Worm (Caenorhabditis elegans): ENCODE data around the gene frpr-14.

The frpr-14 gene

DNA sequence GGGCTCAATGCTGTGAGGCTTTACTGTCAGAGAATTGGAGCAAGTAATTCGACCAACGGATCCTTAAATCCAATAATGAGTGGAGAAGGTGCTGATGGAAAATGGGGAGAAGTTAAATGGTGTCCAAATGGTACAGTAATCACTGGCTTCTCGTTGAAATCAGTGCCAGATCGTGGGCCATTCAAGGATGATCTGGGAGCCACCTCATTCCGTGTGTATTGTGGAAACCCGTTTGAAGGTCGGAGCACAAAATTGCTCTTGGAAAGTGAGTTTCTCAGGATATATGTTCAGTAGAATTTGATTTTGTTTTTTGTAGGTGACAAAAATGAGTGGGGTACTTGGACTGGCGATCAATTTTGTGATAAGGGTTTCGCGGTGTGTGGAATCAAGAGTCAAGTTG is 25.1 kb downstream of the frpr-14 start:
- TF ChIP-seq sea-2 (GFP tag; optimal IDR thresholded peaks at IDR 0.05) (no peak), ceh-9 (tag; optimal IDR thresholded peaks at IDR 0.05) (no peak), tbx-2 (tag; optimal IDR thresholded peaks at IDR 0.05) (no peak), ztf-11 (tag; optimal IDR thresholded peaks at IDR 0.05) (no peak), skn-1 (tag; optimal IDR thresholded peaks at IDR 0.05) (no peak), hmg-11 (tag; optimal IDR thresholded peaks at IDR 0.05) (no peak), elt-3 (tag; optimal IDR thresholded peaks at IDR 0.05) (no peak)

- no peak for TF ChIP-seq snpc-4 (tag; optimal IDR thresholded peaks at IDR 0.05)
Observed at ce11 chrII:678581-678980, 27.8 kb downstream of the frpr-14 start, which contains the start of gene T02H6.9. Gene T02H6.9 (plus strand): TSS chrII:678881.

- TF ChIP-seq ceh-9 (tag; optimal IDR thresholded peaks at IDR 0.05) (no peak), fkh-10 (GFP tag; optimal IDR thresholded peaks at IDR 0.05) (no peak), nhr-11 (tag; optimal IDR thresholded peaks at IDR 0.05) (no peak), unc-62 (GFP tag; optimal IDR thresholded peaks at IDR 0.05) (no peak), daf-12 (tag; optimal IDR thresholded peaks at IDR 0.05) (no peak), zag-1 (tag; optimal IDR thresholded peaks at IDR 0.05) (no peak), nhr-28 (tag; optimal IDR thresholded peaks at IDR 0.05) (no peak), ztf-4 (tag; optimal IDR thresholded peaks at IDR 0.05) (no peak), nhr-43 (tag; optimal IDR thresholded peaks at IDR 0.05; ENCODE audit: poor library complexity, severe bottlenecking) (no peak), snpc-4 (tag; optimal IDR thresholded peaks at IDR 0.05) (no peak), ama-1 (optimal IDR thresholded peaks at IDR 0.05) (no peak), jun-1 (tag; optimal IDR thresholded peaks at IDR 0.05) (no peak), ceh-82 (tag; optimal IDR thresholded peaks at IDR 0.05) (no peak), fos-1 (tag; optimal IDR thresholded peaks at IDR 0.05) (no peak), skn-1 (tag; optimal IDR thresholded peaks at IDR 0.05) (no peak), hmg-11 (tag; optimal IDR thresholded peaks at IDR 0.05) (no peak), R02D3.7 (tag; optimal IDR thresholded peaks at IDR 0.05) (no peak), ztf-11 (tag; optimal IDR thresholded peaks at IDR 0.05) (no peak), egl-5 (tag; optimal IDR thresholded peaks at IDR 0.05) (no peak)
Observed at ce11 chrII:680612-681011, 29.9 kb downstream of the frpr-14 start, which contains the start of the genes T02H6.10 and T02H6.8. Gene T02H6.10 (minus strand): TSS chrII:680712. Gene T02H6.8 (plus strand): TSS chrII:680832.

- no peak for TF ChIP-seq hmg-11 (tag; optimal IDR thresholded peaks at IDR 0.05)
- TF ChIP-seq pha-4 (tag; optimal IDR thresholded peaks at IDR 0.05), result no peak
- no peak for TF ChIP-seq ceh-9 (tag; optimal IDR thresholded peaks at IDR 0.05)
Observed at ce11 chrII:682326-682725, 31.6 kb downstream of the frpr-14 start, which contains the start of gene T02H6.7. Gene T02H6.7 (plus strand): TSS chrII:682626.

ce11 chrII:683467-683866 is 32.7 kb downstream of the frpr-14 start, which contains the start of gene T02H6.6:
Gene T02H6.6 (plus strand): TSS chrII:683767.
- no peak for TF ChIP-seq hmg-11 (tag; optimal IDR thresholded peaks at IDR 0.05)
- no peak for TF ChIP-seq nhr-77 (tag; optimal IDR thresholded peaks at IDR 0.05)
- TF ChIP-seq nhr-43 (tag; optimal IDR thresholded peaks at IDR 0.05; ENCODE audit: poor library complexity, severe bottlenecking), result no peak
- TF ChIP-seq snpc-4 (tag; optimal IDR thresholded peaks at IDR 0.05), result no peak
- no peak for TF ChIP-seq lin-15B (tag; optimal IDR thresholded peaks at IDR 0.05)
- TF ChIP-seq fos-1 (tag; optimal IDR thresholded peaks at IDR 0.05), result no peak
- no peak for TF ChIP-seq lsy-12 (tag; optimal IDR thresholded peaks at IDR 0.05)
- TF ChIP-seq mdl-1 (tag; optimal IDR thresholded peaks at IDR 0.05), result no peak
- no peak for TF ChIP-seq elt-3 (tag; optimal IDR thresholded peaks at IDR 0.05)
- no peak for TF ChIP-seq tbx-2 (tag; optimal IDR thresholded peaks at IDR 0.05)
- TF ChIP-seq fkh-2 (tag; optimal IDR thresholded peaks at IDR 0.05), result no peak
- no peak for TF ChIP-seq nhr-12 (tag; optimal IDR thresholded peaks at IDR 0.05)
- no peak for TF ChIP-seq nhr-23 (tag; optimal IDR thresholded peaks at IDR 0.05)
- TF ChIP-seq ceh-28 (tag; optimal IDR thresholded peaks at IDR 0.05), result no peak
- TF ChIP-seq nhr-28 (tag; optimal IDR thresholded peaks at IDR 0.05), result no peak
- no peak for TF ChIP-seq ceh-9 (tag; optimal IDR thresholded peaks at IDR 0.05)
- no peak for TF ChIP-seq ceh-82 (tag; optimal IDR thresholded peaks at IDR 0.05)
- no peak for TF ChIP-seq lin-39 (tag; optimal IDR thresholded peaks at IDR 0.05)
- no peak for TF ChIP-seq skn-1 (tag; optimal IDR thresholded peaks at IDR 0.05)

DNA sequence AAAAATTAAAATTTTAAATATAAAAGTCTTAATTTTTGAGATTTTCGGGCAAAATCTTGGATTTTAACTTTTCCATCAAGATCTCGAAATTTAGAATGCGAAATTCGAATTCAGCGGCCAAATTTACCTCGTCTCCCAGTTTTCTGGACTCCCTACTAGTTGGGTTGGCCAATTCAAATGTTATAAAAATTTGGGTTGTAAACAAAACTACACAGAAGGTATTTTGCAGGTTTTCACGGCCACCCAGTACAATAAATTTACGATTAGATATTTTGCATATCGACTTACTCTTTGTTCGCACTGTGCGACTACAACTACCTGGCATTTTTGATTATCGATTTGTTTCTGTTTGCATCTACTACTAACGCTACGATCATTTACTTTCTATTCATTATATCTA is 34.1 kb downstream of the frpr-14 start, which contains the start of gene T02H6.5:
TSS of gene T02H6.5 (plus strand) at position 301 of the 400 bp plus-strand sequence.
- no peak for TF ChIP-seq ceh-16 (tag; optimal IDR thresholded peaks at IDR 0.05)
- TF ChIP-seq eor-1 (tag; optimal IDR thresholded peaks at IDR 0.05), result no peak
- TF ChIP-seq daf-12 (tag; optimal IDR thresholded peaks at IDR 0.05), result no peak

All from whole organism, L3 larva.